Worm (Caenorhabditis elegans): ENCODE data around the gene csp-2.
"Not testable (repeated sequence)": the region's sequence is repeated elsewhere in the genome, so short reads cannot be mapped to it uniquely, and the experiment has no call there.

The csp-2 gene

DNA sequence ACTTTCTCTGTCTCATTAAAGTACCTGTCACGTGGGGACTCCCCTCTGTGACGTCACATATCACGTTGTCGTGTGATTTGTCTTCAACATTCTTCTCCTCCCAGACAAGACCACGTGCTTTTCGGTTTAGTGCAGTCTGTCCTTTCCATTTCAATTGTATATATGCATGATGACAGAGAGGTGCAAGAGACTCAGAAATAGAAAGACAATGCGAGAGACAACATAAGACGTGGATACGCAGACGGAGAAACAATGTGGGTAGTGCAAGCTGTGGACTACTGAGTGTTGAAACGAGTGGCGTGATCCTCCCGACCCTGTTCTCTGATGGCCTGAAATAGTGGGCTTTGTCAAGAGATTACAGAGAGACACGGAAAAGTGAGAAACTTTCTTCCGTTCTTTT lies 29.2 kb downstream of the csp-2 start (continued):
- TF ChIP-seq aly-2 (tag; optimal IDR thresholded peaks at IDR 0.05) (no peak), nhr-25 (tag; optimal IDR thresholded peaks at IDR 0.05) (peak; percentile 99), fos-1 (tag; optimal IDR thresholded peaks at IDR 0.05) (peak; percentile 87), sma-9 (GFP tag; optimal IDR thresholded peaks at IDR 0.05) (peak; percentile 100), sma-9 (tag; optimal IDR thresholded peaks at IDR 0.05) (peak; percentile 79), ZK546.5 (tag; optimal IDR thresholded peaks at IDR 0.05) (peak; percentile 22), nhr-237 (tag; optimal IDR thresholded peaks at IDR 0.05) (no peak), nhr-77 (tag; optimal IDR thresholded peaks at IDR 0.05) (no peak), peb-1 (tag; optimal IDR thresholded peaks at IDR 0.05) (no peak), elt-3 (tag; optimal IDR thresholded peaks at IDR 0.05) (no peak), lin-13 (GFP tag; optimal IDR thresholded peaks at IDR 0.05) (peak; percentile 70), elt-1 (tag; optimal IDR thresholded peaks at IDR 0.05) (peak; percentile 28)

DNA sequence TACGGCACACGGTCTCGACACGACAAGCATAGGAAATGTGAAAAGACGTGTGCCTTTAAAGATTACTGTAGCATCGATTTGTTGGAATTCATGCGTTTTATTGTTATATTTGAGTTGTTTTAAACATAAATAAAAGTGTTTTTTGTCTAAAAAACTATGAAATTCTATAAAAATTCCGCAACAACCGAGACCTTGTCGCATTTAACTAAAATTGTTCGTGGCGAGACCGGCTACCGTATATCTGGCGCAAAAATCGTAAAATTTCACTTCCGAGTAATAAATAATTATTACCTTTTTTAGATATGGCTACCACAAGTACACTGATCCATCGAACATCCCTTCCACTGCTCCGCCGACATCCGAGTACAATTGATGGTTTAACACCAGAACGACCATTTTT lies 29.8 kb downstream of the csp-2 start, which contains the start of gene ipla-6:
Gene ipla-6 (plus strand): TSS at position 301 of the 400 bp plus-strand sequence.
- TF ChIP-seq crh-2 (tag; optimal IDR thresholded peaks at IDR 0.05) (no peak), sma-9 (GFP tag; optimal IDR thresholded peaks at IDR 0.05) (no peak), sma-9 (tag; optimal IDR thresholded peaks at IDR 0.05) (no peak), nhr-25 (tag; optimal IDR thresholded peaks at IDR 0.05) (no peak), nhr-12 (tag; optimal IDR thresholded peaks at IDR 0.05) (no peak)

DNA sequence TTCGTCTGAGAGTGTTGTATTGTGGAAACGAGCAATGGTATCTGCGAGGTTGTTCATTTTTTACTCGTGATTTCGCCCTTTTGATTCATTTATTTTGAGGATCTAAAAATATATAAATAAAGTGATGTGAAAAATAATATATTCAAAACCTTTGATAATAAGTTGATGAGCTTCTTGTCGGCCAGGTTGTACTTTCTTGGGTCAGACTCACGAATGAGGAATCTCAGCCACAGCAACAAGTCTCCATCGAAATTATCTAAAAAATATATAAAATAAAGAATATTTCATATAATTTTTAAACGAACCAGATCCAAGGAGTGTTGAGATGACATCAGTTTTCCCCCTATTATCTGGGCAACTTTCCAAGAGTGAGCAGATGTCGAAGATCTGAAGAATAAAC lies 34.9 kb downstream of the csp-2 start, which contains the start of gene Y73B6BL.288:
Gene Y73B6BL.288 (minus strand): TSS at position 101 of the 400 bp plus-strand sequence.
- TF ChIP-seq elt-1 (tag; optimal IDR thresholded peaks at IDR 0.05) = no peak

DNA sequence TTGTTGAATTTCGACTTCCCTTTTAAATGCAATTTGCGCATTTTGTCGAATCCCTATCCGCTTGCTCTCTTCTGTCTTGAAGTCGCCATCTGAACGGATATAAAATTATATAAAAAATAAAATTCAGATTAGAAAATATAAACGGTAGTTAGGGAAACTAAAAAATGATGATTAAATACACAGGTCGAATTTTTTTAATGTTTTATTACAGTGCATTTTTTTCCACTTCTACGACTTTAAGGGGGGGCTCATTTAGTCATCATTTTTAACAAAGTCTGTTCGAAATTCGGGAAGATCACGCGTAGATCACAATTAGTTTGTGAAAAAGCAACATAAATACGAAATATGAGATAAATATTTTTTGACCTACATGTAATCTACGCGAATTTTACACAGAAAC lies 35.3 kb downstream of the csp-2 start, which contains the start of gene Y73B6BL.14:
Gene Y73B6BL.14 (minus strand): TSS at position 101 of the 400 bp plus-strand sequence.
- TF ChIP-seq mdl-1 (tag; optimal IDR thresholded peaks at IDR 0.05) (no peak), egl-27 (tag; optimal IDR thresholded peaks at IDR 0.05) (no peak), ztf-4 (tag; optimal IDR thresholded peaks at IDR 0.05) (no peak), nhr-6 (tag; optimal IDR thresholded peaks at IDR 0.05) (no peak), ama-1 (optimal IDR thresholded peaks at IDR 0.05) (no peak), ZK546.5 (tag; optimal IDR thresholded peaks at IDR 0.05) (no peak), ztf-1 (GFP tag; conservative IDR thresholded peaks at IDR 0.05) (no peak), nhr-237 (tag; optimal IDR thresholded peaks at IDR 0.05) (no peak), ceh-82 (tag; optimal IDR thresholded peaks at IDR 0.05) (no peak), snpc-4 (tag; optimal IDR thresholded peaks at IDR 0.05) (no peak), elt-3 (tag; optimal IDR thresholded peaks at IDR 0.05) (no peak), nhr-11 (tag; optimal IDR thresholded peaks at IDR 0.05) (no peak), sma-3 (GFP tag; optimal IDR thresholded peaks at IDR 0.05) (no peak), unc-39 (tag; optimal IDR thresholded peaks at IDR 0.05) (no peak), mbf-1 (tag; optimal IDR thresholded peaks at IDR 0.05) (no peak), fos-1 (tag; optimal IDR thresholded peaks at IDR 0.05) (no peak), nhr-10 (tag; optimal IDR thresholded peaks at IDR 0.05) (no peak)

DNA sequence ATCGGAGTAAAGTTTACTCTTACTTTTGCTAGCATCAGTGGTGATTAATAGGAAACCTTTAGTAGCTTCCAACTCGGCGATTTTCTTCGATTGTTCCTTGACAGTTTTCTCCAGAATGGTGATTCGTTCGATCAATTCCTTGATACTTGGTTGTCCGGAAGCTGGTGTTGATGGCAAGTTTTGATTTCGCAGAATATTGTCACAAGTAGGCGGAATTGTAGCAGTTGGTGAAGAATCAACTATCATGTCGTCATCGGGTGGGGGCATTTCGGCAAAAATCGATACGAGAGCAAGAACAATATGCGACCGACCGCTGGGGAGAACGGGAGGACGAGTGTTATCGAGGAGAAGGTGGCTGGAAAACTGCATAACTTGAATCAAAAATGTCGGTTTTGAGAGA lies 39.7 kb downstream of the csp-2 start, which contains the start of gene Y73B6BL.289:
Gene Y73B6BL.289 (plus strand): TSS at position 301 of the 400 bp plus-strand sequence.
- TF ChIP-seq nhr-10 (tag; optimal IDR thresholded peaks at IDR 0.05); nhr-12 (tag; optimal IDR thresholded peaks at IDR 0.05); unc-62 (GFP tag; optimal IDR thresholded peaks at IDR 0.05): not testable (repeated sequence)

DNA sequence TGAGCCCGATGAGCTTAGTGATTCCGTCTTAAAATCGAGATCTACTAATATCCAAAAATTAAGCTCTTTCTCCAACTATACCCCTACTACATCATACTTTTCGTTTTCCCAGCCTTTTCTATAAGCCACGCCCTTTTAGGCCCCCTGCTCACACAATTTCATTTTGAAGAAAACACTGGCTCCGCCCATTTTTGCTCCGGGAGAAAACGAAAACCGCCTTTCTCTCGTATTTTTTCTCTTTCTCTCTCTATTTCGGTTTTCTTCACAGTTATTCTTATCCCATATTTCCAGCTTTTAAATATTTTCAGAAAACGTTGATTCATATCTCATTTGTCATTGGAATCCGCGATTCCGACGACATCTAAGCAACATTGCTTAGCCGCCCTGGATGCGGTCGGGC lies 54.1 kb downstream of the csp-2 start, which contains the start of gene Y73B6BL.47:
Gene Y73B6BL.47 (plus strand): TSS at position 301 of the 400 bp plus-strand sequence.
- TF ChIP-seq nhr-12 (tag; optimal IDR thresholded peaks at IDR 0.05) = no peak
- no peak for TF ChIP-seq alr-1 (tag; optimal IDR thresholded peaks at IDR 0.05)
- TF ChIP-seq nhr-6 (tag; optimal IDR thresholded peaks at IDR 0.05) = no peak
- no peak for TF ChIP-seq nhr-10 (tag; optimal IDR thresholded peaks at IDR 0.05)
- no peak for TF ChIP-seq unc-55 (GFP tag; optimal IDR thresholded peaks at IDR 0.05)
- no peak for TF ChIP-seq nhr-11 (tag; optimal IDR thresholded peaks at IDR 0.05)
- no peak for TF ChIP-seq lsy-2 (tag; optimal IDR thresholded peaks at IDR 0.05)
- no peak for TF ChIP-seq lin-13 (GFP tag; optimal IDR thresholded peaks at IDR 0.05)
- no peak for TF ChIP-seq zag-1 (tag; optimal IDR thresholded peaks at IDR 0.05)
- no peak for TF ChIP-seq peb-1 (tag; optimal IDR thresholded peaks at IDR 0.05)
- no peak for TF ChIP-seq blmp-1 (tag; optimal IDR thresholded peaks at IDR 0.05; ENCODE audit: insufficient read depth)
- TF ChIP-seq gmeb-1 (tag; optimal IDR thresholded peaks at IDR 0.05) = no peak
- TF ChIP-seq fos-1 (tag; optimal IDR thresholded peaks at IDR 0.05) = no peak
- TF ChIP-seq unc-62 (GFP tag; optimal IDR thresholded peaks at IDR 0.05) = no peak
- TF ChIP-seq nhr-237 (tag; optimal IDR thresholded peaks at IDR 0.05) = no peak
- TF ChIP-seq egl-27 (tag; optimal IDR thresholded peaks at IDR 0.05) = no peak
- TF ChIP-seq elt-1 (tag; optimal IDR thresholded peaks at IDR 0.05) = no peak
- TF ChIP-seq ZK546.5 (tag; optimal IDR thresholded peaks at IDR 0.05) = no peak
- no peak for TF ChIP-seq Y55F3AM.14 (GFP tag; optimal IDR thresholded peaks at IDR 0.05)
